Worm (Caenorhabditis elegans): Measurements from ENCODE around the gene T25B9.1.

DNA sequence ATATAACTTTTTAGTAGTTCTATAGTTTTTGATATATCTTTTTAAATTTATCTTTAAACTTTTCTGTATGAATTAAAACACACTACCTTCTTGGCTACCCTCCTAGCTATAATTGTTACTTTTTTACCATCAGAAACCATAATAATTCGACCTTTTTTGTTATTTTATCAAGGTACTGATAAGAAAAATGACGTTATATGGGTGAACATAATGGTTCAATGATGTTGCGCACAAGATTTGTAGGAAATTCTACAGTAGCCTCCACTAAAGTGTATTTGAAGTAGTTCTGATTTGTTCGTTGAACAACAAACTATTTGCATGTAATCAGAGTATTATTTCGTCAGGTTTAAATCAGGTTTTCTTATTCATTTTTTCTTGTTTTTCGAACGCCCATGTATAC lies 48.7 kb upstream of the T25B9.1 start:
- TF ChIP-seq madf-3 (GFP tag; IDR thresholded peaks at IDR 0.05) (no peak), efl-1 (GFP tag; optimal IDR thresholded peaks at IDR 0.05) (no peak), mel-28 (tag; optimal IDR thresholded peaks at IDR 0.05; ENCODE audit: borderline replicate concordance) (no peak), cebp-1 (GFP tag; IDR thresholded peaks at IDR 0.05) (no peak), cebp-1 (tag; optimal IDR thresholded peaks at IDR 0.05) (no peak), unc-62 (GFP tag; optimal IDR thresholded peaks at IDR 0.05) (no peak), him-1 (tag; optimal IDR thresholded peaks at IDR 0.05) (no peak)
